Fruit fly (Drosophila melanogaster): ENCODE data around the gene CG34279.

DNA sequence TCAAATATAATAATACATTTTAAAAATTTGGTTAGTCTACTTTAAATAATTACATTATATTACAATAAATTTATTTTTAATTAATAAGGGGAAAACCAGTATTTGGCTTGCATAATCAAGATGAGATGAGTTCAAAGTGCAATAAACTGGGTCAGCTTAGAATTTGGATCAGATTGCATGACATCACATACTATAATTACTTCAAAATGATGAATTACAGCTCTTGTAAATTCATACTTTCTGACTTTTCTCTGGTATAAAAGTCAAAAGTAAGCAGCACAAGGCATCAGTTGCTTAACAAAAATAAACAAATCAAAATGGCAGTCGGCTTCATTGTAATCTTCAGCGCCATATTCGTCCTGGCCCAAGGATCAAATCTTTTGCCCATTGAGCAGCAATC is 14.1 kb upstream of the CG34279 start, which contains the start of gene CG33333:
- TF ChIP-seq Sp1 (GFP tag; optimal IDR thresholded peaks at IDR 0.05) (no peak), dl (GFP tag; optimal IDR thresholded peaks at IDR 0.05; ENCODE audit: insufficient read depth in 1 of 2, partially characterized antibody in 2 of 2) (no peak), psq (GFP tag; optimal IDR thresholded peaks at IDR 0.05) (no peak), Hr78 (GFP tag; optimal IDR thresholded peaks at IDR 0.05) (no peak), ey (GFP tag; optimal IDR thresholded peaks at IDR 0.05) (no peak), Dfd (GFP tag; optimal IDR thresholded peaks at IDR 0.05) (no peak), CG32264 (GFP tag; optimal IDR thresholded peaks at IDR 0.05) (no peak), Hr83 (GFP tag; optimal IDR thresholded peaks at IDR 0.05; ENCODE audit: poor library complexity, severe bottlenecking) (no peak), h (GFP tag; optimal IDR thresholded peaks at IDR 0.05) (no peak), N (GFP tag; optimal IDR thresholded peaks at IDR 0.05) (no peak), Abd-B (GFP tag; optimal IDR thresholded peaks at IDR 0.05) (no peak), fru (GFP tag; optimal IDR thresholded peaks at IDR 0.05) (no peak), usp (GFP tag; optimal IDR thresholded peaks at IDR 0.05) (no peak), Myc (optimal IDR thresholded peaks at IDR 0.05) (no peak)

Measured in whole organism, wandering third instar larva.